Worm (Caenorhabditis elegans) whole organism, midembryonic: Measurements from ENCODE around the gene sptf-2.

ENCODE experiments used
- T22C8.4 ChIP-seq: fragments of 200-800 bp; sonication (Bioruptor generic); IDR thresholded peaks from 2 replicates; pipeline ENCODE4 v1.3.6; 2022; ENCODE audit warnings: missing genetic modification characterization, missing compliant biosample characterization
- cog-1 ChIP-seq: sonication (generic microtip); optimal IDR thresholded peaks from 2 replicates; lab custom pipeline; 2016; ENCODE audit warnings: missing genetic modification characterization, missing compliant biosample characterization
- flt-1 ChIP-seq: fragments of 200-800 bp; sonication (Bioruptor generic); IDR thresholded peaks from 2 replicates; pipeline ENCODE4 v1.3.6; 2022; ENCODE audit warnings: missing genetic modification characterization, missing compliant biosample characterization
- ref-1 ChIP-seq: fragments of 200-800 bp; sonication (Bioruptor generic); conservative IDR thresholded peaks from 2 replicates; pipeline ENCODE4 v1.3.6; 2022; ENCODE audit warnings: missing genetic modification reagents, missing genetic modification characterization, missing compliant biosample characterization
- ztf-23 ChIP-seq: fragments of 200-800 bp; sonication (Bioruptor generic); IDR thresholded peaks from 2 replicates; pipeline ENCODE4 v1.3.6; 2022; ENCODE audit warnings: missing genetic modification reagents, missing genetic modification characterization, missing compliant biosample characterization
- ztf-29 ChIP-seq: fragments of 200-800 bp; sonication (Bioruptor generic); IDR thresholded peaks from 2 replicates; pipeline ENCODE4 v1.3.6; 2022; ENCODE audit warnings: missing genetic modification reagents, missing genetic modification characterization, missing compliant biosample characterization

ce11 chrII:8610585-8610984 is 14.7 kb upstream of the sptf-2 start:
- TF ChIP-seq T22C8.4 (no peak), ztf-23 (GFP tag; lab: Robert Waterston, UW) (no peak), ztf-29 (no peak), ref-1 (no peak), cog-1 (tag; lab: Kevin White, UChicago) (no peak), flt-1 (GFP tag; lab: Robert Waterston, UW) (no peak)
